4 fruit fly cellular contexts compared by ENCODE assay signal in genomic region chr3R:9029411-9029810, dm6.
A peak's percentile ranks its signal among the peaks of the same experiment; 100 is the strongest.
TF ChIP-seq lines count a peak whose summit lies in the region.

No protein-coding gene starts in this region.

- no peak for TF ChIP-seq CTCF in whole organism, embryonic (GFP tag; optimal IDR thresholded peaks at IDR 0.05; lab: Kevin White, UChicago)

TF ChIP-seq in whole organism, embryonic, 481 proteins besides CTCF, POLR2A, EP300 and RAD21 (continues in another document):
- TF ChIP-seq scrt (GFP tag; optimal IDR thresholded peaks at IDR 0.05; lab: Kevin White, UChicago), result no peak
- TF ChIP-seq Med (GFP tag; lab: Kevin White, UChicago), result peak; percentile 66
- no peak for TF ChIP-seq jumu (GFP tag; optimal IDR thresholded peaks at IDR 0.05; lab: Kevin White, UChicago)
- TF ChIP-seq HLH54F (GFP tag; optimal IDR thresholded peaks at IDR 0.05; lab: Kevin White, UChicago), result no peak
- no peak for TF ChIP-seq chm (GFP tag; IDR thresholded peaks at IDR 0.05; lab: Robert Waterston, UW)
- TF ChIP-seq ssp (GFP tag; IDR thresholded peaks at IDR 0.05; lab: Robert Waterston, UW), result no peak
- peak; percentile 71 for TF ChIP-seq pros (GFP tag; optimal IDR thresholded peaks at IDR 0.05; lab: Kevin White, UChicago)
- TF ChIP-seq Ets65A (GFP tag; lab: Kevin White, UChicago), result peak; percentile 77
- TF ChIP-seq Ravus (GFP tag; IDR thresholded peaks at IDR 0.05; lab: Robert Waterston, UW), result no peak
- TF ChIP-seq mirr (GFP tag; optimal IDR thresholded peaks at IDR 0.05; lab: Kevin White, UChicago), result no peak
- TF ChIP-seq CG10366 (GFP tag; IDR thresholded peaks at IDR 0.05; lab: Robert Waterston, UW), result no peak
- TF ChIP-seq BEAF-32 (GFP tag; optimal IDR thresholded peaks at IDR 0.05; lab: Kevin White, UChicago), result no peak
- no peak for TF ChIP-seq CG14050 (GFP tag; IDR thresholded peaks at IDR 0.05; lab: Robert Waterston, UW)
- no peak for TF ChIP-seq CG31388 (GFP tag; optimal IDR thresholded peaks at IDR 0.05; lab: Kevin White, UChicago)
- TF ChIP-seq sens (GFP tag; lab: Kevin White, UChicago), result peak; percentile 22
- no peak for TF ChIP-seq CG11085 (GFP tag; IDR thresholded peaks at IDR 0.05; lab: Robert Waterston, UW)
- no peak for TF ChIP-seq CG18262 (tag; optimal IDR thresholded peaks at IDR 0.05; lab: Kevin White, UChicago)
- no peak for TF ChIP-seq CG13123 (GFP tag; optimal IDR thresholded peaks at IDR 0.05; lab: Kevin White, UChicago)
- TF ChIP-seq CG17912 (GFP tag; optimal IDR thresholded peaks at IDR 0.05; lab: Kevin White, UChicago), result no peak
- TF ChIP-seq CG13296 (GFP tag; optimal IDR thresholded peaks at IDR 0.05; lab: Kevin White, UChicago), result no peak
- no peak for TF ChIP-seq CG13775 (GFP tag; optimal IDR thresholded peaks at IDR 0.05; lab: Kevin White, UChicago)
- TF ChIP-seq Sox102F (GFP tag; optimal IDR thresholded peaks at IDR 0.05; lab: Kevin White, UChicago), result no peak
- TF ChIP-seq Xrp1 (GFP tag; IDR thresholded peaks at IDR 0.05; lab: Robert Waterston, UW), result no peak
- TF ChIP-seq CG7987 (GFP tag; optimal IDR thresholded peaks at IDR 0.05; lab: Kevin White, UChicago), result no peak
- peak; percentile 79 for TF ChIP-seq z (GFP tag; IDR thresholded peaks at IDR 0.05; lab: Robert Waterston, UW)

TF ChIP-seq in whole organism, prepupa, 60 proteins besides CTCF, POLR2A, EP300 and RAD21:
- TF ChIP-seq Eip78C (GFP tag; lab: Kevin White, UChicago) (peak; percentile 37), dsx (GFP tag; optimal IDR thresholded peaks at IDR 0.05; lab: Kevin White, UChicago; ENCODE audit: poor library complexity, severe bottlenecking) (peak; percentile 26), CG8119 (GFP tag; IDR thresholded peaks at IDR 0.05; lab: Robert Waterston, UW) (no peak), Hr4 (GFP tag; optimal IDR thresholded peaks at IDR 0.05; lab: Kevin White, UChicago) (no peak), Hr39 (GFP tag; optimal IDR thresholded peaks at IDR 0.05; lab: Kevin White, UChicago) (no peak), Sox14 (GFP tag; optimal IDR thresholded peaks at IDR 0.05; lab: Kevin White, UChicago) (peak; percentile 11)

TF ChIP-seq in whole organism, pupa, 21 proteins besides CTCF, POLR2A, EP300 and RAD21:
- TF ChIP-seq CG15710 (tag; optimal IDR thresholded peaks at IDR 0.05; lab: Kevin White, UChicago), result no peak
- TF ChIP-seq CG34367 (tag; optimal IDR thresholded peaks at IDR 0.05; lab: Kevin White, UChicago), result no peak
- peak; percentile 29 for TF ChIP-seq EcR (GFP tag; optimal IDR thresholded peaks at IDR 0.05; lab: Kevin White, UChicago)
TF ChIP-seq in whole organism, pupa: peak in this region for 1.

TF ChIP-seq in whole organism, wandering third instar larva, 38 proteins besides CTCF, POLR2A, EP300 and RAD21:
- no peak for TF ChIP-seq Rel (GFP tag; optimal IDR thresholded peaks at IDR 0.05; lab: Kevin White, UChicago)
- TF ChIP-seq Rel (tag; optimal IDR thresholded peaks at IDR 0.05; lab: Kevin White, UChicago), result peak; percentile 13
- no peak for TF ChIP-seq N (GFP tag; optimal IDR thresholded peaks at IDR 0.05; lab: Kevin White, UChicago)
